Fruit fly (Drosophila melanogaster) S2 (cell line): ENCODE data around the gene CG6052.

ENCODE experiments used
- CG8478 ChIP-seq: fragments of >200 bp; optimal IDR thresholded peaks from 2 replicates; lab custom pipeline; 2018
- CTCF ChIP-seq, 2 experiments: fragments of >200 bp; optimal IDR thresholded peaks; 2 replicates each; lab custom pipeline; 2018

- TF ChIP-seq CTCF (optimal IDR thresholded peaks at IDR 0.05; lab: Kevin White, UChicago) (peak; percentile 13 to 14), CG8478 (no peak)
Measured at dm6 chr3L:17739627-17740026, 10.4 kb upstream of the CG6052 start.
